Worm (Caenorhabditis elegans): ENCODE measurements around the gene trr-1.

- TF ChIP-seq saeg-2 (GFP tag; IDR thresholded peaks at IDR 0.05) (no peak), fos-1 (tag; optimal IDR thresholded peaks at IDR 0.05) (no peak), ceh-82 (tag; optimal IDR thresholded peaks at IDR 0.05) (no peak)
Observed at ce11 chrII:11688643-11689042, 12.9 kb upstream of the trr-1 start, which contains the start of gene kel-1.

Measured in whole organism, L4 larva.